Worm (Caenorhabditis elegans) whole organism, L3 larva: ENCODE results near the gene F14D7.12.

ENCODE experiments used
- R02D3.7 ChIP-seq: fragments of 150-350 bp; optimal IDR thresholded peaks from 2 replicates; lab custom pipeline; 2014; ENCODE audit warnings: missing biosample characterization, missing genetic modification characterization
- ama-1 ChIP-seq: fragments of 150-350 bp; optimal IDR thresholded peaks from 2 replicates; lab custom pipeline; 2018
- ceh-82 ChIP-seq: fragments of 150-350 bp; optimal IDR thresholded peaks from 2 replicates; lab custom pipeline; 2014; ENCODE audit warnings: missing biosample characterization, missing genetic modification characterization
- ceh-9 ChIP-seq: sonication (generic microtip); optimal IDR thresholded peaks from 2 replicates; lab custom pipeline; 2018; ENCODE audit warnings: missing biosample characterization, missing genetic modification characterization
- egl-27 ChIP-seq: sonication (generic microtip); optimal IDR thresholded peaks from 4 replicates; lab custom pipeline; 2017; ENCODE audit warnings: missing biosample characterization, missing genetic modification reagents, missing genetic modification characterization
- egl-5 ChIP-seq: fragments of 150-350 bp; optimal IDR thresholded peaks from 2 replicates; lab custom pipeline; 2017; ENCODE audit warnings: missing biosample characterization, missing genetic modification reagents, missing genetic modification characterization, inconsistent platforms
- elt-2 ChIP-seq: sonication (generic microtip); optimal IDR thresholded peaks from 2 replicates; lab custom pipeline; 2016; ENCODE audit warnings: missing genetic modification reagents, mild to moderate bottlenecking, missing genetic modification characterization, missing compliant biosample characterization
- eor-1 ChIP-seq, 2 experiments: fragments of 150-350 bp; optimal IDR thresholded peaks; 2 replicates each; lab custom pipeline; 2014 to 2018; ENCODE audit warnings: missing biosample characterization in 2 of 2, missing genetic modification characterization in 2 of 2
- fos-1 ChIP-seq: fragments of 150-350 bp; optimal IDR thresholded peaks from 2 replicates; lab custom pipeline; 2014; ENCODE audit warnings: missing biosample characterization, missing genetic modification characterization
- hmg-11 ChIP-seq: sonication (generic microtip); optimal IDR thresholded peaks from 2 replicates; lab custom pipeline; 2016; ENCODE audit warnings: missing genetic modification characterization, missing compliant biosample characterization
- lin-15B ChIP-seq: fragments of 150-350 bp; optimal IDR thresholded peaks from 2 replicates; lab custom pipeline; 2014; ENCODE audit warnings: missing biosample characterization, missing genetic modification characterization
- lin-39 ChIP-seq: fragments of 150-350 bp; optimal IDR thresholded peaks from 2 replicates; lab custom pipeline; 2018; ENCODE audit warnings: missing biosample characterization, missing genetic modification reagents, missing genetic modification characterization
- mml-1 ChIP-seq: fragments of 150-350 bp; sonication (generic microtip); optimal IDR thresholded peaks from 3 replicates; lab custom pipeline; 2014; ENCODE audit warnings: missing biosample characterization, missing genetic modification characterization
- nfya-1 ChIP-seq: sonication (generic microtip); optimal IDR thresholded peaks from 2 replicates; lab custom pipeline; 2017; ENCODE audit warnings: missing genetic modification characterization, mild to moderate bottlenecking, missing compliant biosample characterization, antibody characterized with exemption, moderate library complexity; ENCODE audit not compliant: insufficient read depth
- nhr-11 ChIP-seq: fragments of 150-350 bp; optimal IDR thresholded peaks from 2 replicates; lab custom pipeline; 2014; ENCODE audit warnings: missing biosample characterization, missing genetic modification characterization
- nhr-23 ChIP-seq: fragments of 150-350 bp; optimal IDR thresholded peaks from 2 replicates; lab custom pipeline; 2014; ENCODE audit warnings: missing biosample characterization, missing genetic modification reagents, missing genetic modification characterization
- nhr-237 ChIP-seq: fragments of 150-350 bp; optimal IDR thresholded peaks from 2 replicates; lab custom pipeline; 2014; ENCODE audit warnings: missing biosample characterization, missing genetic modification characterization
- nhr-25 ChIP-seq: sonication (generic microtip); optimal IDR thresholded peaks from 2 replicates; lab custom pipeline; 2017; ENCODE audit warnings: missing biosample characterization, missing genetic modification characterization
- nhr-76 ChIP-seq: fragments of 150-350 bp; sonication (generic microtip); optimal IDR thresholded peaks from 5 replicates; lab custom pipeline; 2014; ENCODE audit warnings: missing biosample characterization, missing genetic modification characterization
- nhr-77 ChIP-seq: fragments of 150-350 bp; optimal IDR thresholded peaks from 2 replicates; lab custom pipeline; 2014; ENCODE audit warnings: missing biosample characterization, missing genetic modification characterization
- pha-4 ChIP-seq: fragments of 150-350 bp; optimal IDR thresholded peaks from 2 replicates; lab custom pipeline; 2014; ENCODE audit warnings: missing biosample characterization, missing genetic modification reagents, missing genetic modification characterization
- pqm-1 ChIP-seq: fragments of 150-350 bp; optimal IDR thresholded peaks from 2 replicates; lab custom pipeline; 2017; ENCODE audit warnings: missing biosample characterization, missing genetic modification characterization, inconsistent platforms
- sea-2 ChIP-seq: fragments of 150-350 bp; sonication (generic microtip); optimal IDR thresholded peaks from 4 replicates; lab custom pipeline; 2014; ENCODE audit warnings: missing biosample characterization, missing genetic modification reagents, missing genetic modification characterization
- skn-1 ChIP-seq: fragments of 150-350 bp; optimal IDR thresholded peaks from 2 replicates; lab custom pipeline; 2014; ENCODE audit warnings: missing biosample characterization, missing genetic modification characterization
- snpc-4 ChIP-seq: fragments of 150-350 bp; optimal IDR thresholded peaks from 2 replicates; lab custom pipeline; 2014; ENCODE audit warnings: missing biosample characterization, missing genetic modification characterization
- unc-39 ChIP-seq: sonication (generic microtip); optimal IDR thresholded peaks from 4 replicates; lab custom pipeline; 2017; ENCODE audit warnings: missing biosample characterization, missing genetic modification characterization
- unc-62 ChIP-seq: fragments of 150-350 bp; sonication (generic microtip); optimal IDR thresholded peaks from 4 replicates; lab custom pipeline; 2014; ENCODE audit warnings: missing biosample characterization, missing genetic modification reagents, missing genetic modification characterization

Gene F14D7.12

ce11 chrV:14322743-14323142 lies 22.9 kb downstream of the F14D7.12 start, which contains the start of gene F47B8.3:
Gene F47B8.3, minus strand, starts transcription at chrV:14323003.
- TF ChIP-seq nhr-25 (tag; lab: Kevin White, UChicago) (peak; percentile 45), nhr-23 (tag; lab: Kevin White, UChicago) (peak; percentile 6), pha-4 (tag; lab: Kevin White, UChicago) (peak; percentile 63), egl-27 (tag; lab: Kevin White, UChicago) (no peak), lin-39 (no peak), nfya-1 (tag; lab: Kevin White, UChicago) (peak; percentile 69), lin-15B (tag; lab: Kevin White, UChicago) (peak; percentile 15), unc-62 (GFP tag; lab: Kevin White, UChicago) (no peak), snpc-4 (peak; percentile 17), hmg-11 (peak; percentile 43), ama-1 (lab: Kevin White, UChicago) (peak; percentile 5), egl-5 (tag; lab: Kevin White, UChicago) (peak; percentile 27), skn-1 (tag; lab: Kevin White, UChicago) (peak; percentile 14)

- TF ChIP-seq pha-4 (tag; lab: Kevin White, UChicago) (peak; percentile 90), elt-2 (tag; lab: Kevin White, UChicago) (peak; percentile 69), egl-27 (tag; lab: Kevin White, UChicago) (no peak), pqm-1 (peak; percentile 59)
Observed at ce11 chrV:14324502-14325467, 25.0 kb downstream of the F14D7.12 start, which contains the start of the genes F47B8.4 and F47B8.18. Gene F47B8.4, minus strand, starts transcription at chrV:14324673. Gene F47B8.18, minus strand, starts transcription at chrV:14325464.

- no peak for TF ChIP-seq ama-1 (lab: Kevin White, UChicago)
- TF ChIP-seq fos-1 (tag; lab: Kevin White, UChicago), result no peak
- no peak for TF ChIP-seq mml-1 (tag; lab: Kevin White, UChicago)
- TF ChIP-seq nhr-76 (tag; lab: Kevin White, UChicago), result no peak
- TF ChIP-seq ceh-82 (tag; lab: Kevin White, UChicago), result no peak
- no peak for TF ChIP-seq nhr-11 (tag; lab: Kevin White, UChicago)
- no peak for TF ChIP-seq ceh-9 (tag; lab: Kevin White, UChicago)
- TF ChIP-seq eor-1 (tag; optimal IDR thresholded peaks at IDR 0.05; lab: Kevin White, UChicago), result no peak
- no peak for TF ChIP-seq elt-2 (tag; lab: Kevin White, UChicago)
- no peak for TF ChIP-seq lin-15B (tag; lab: Kevin White, UChicago)
- no peak for TF ChIP-seq sea-2 (GFP tag; lab: Kevin White, UChicago)
Observed at ce11 chrV:14327776-14328175, 28.0 kb downstream of the F14D7.12 start, which contains the start of gene F47B8.5. Gene F47B8.5, minus strand, starts transcription at chrV:14327876.

- TF ChIP-seq fos-1 (tag; lab: Kevin White, UChicago), result no peak
- TF ChIP-seq nhr-77 (tag; lab: Kevin White, UChicago), result no peak
- TF ChIP-seq ceh-9 (tag; lab: Kevin White, UChicago), result no peak
Observed at ce11 chrV:14328806-14329205, 29.0 kb downstream of the F14D7.12 start, which contains the start of gene pepm-1. Gene pepm-1, plus strand, starts transcription at chrV:14329106.

ce11 chrV:14331477-14331876 lies 31.7 kb downstream of the F14D7.12 start, which contains the start of gene F47B8.8:
Gene F47B8.8, plus strand, starts transcription at chrV:14331733.
- TF ChIP-seq nhr-25 (tag; lab: Kevin White, UChicago), result peak; percentile 4
- TF ChIP-seq unc-39 (tag; lab: Kevin White, UChicago), result no peak
- TF ChIP-seq, all 47 proteins: peak for 1

- no peak for TF ChIP-seq R02D3.7 (tag; lab: Kevin White, UChicago)
Observed at ce11 chrV:14333116-14333515, 33.3 kb downstream of the F14D7.12 start, which contains the start of gene srm-4. Gene srm-4, plus strand, starts transcription at chrV:14333416.

- TF ChIP-seq lin-15B (tag; lab: Kevin White, UChicago), result no peak
- TF ChIP-seq fos-1 (tag; lab: Kevin White, UChicago), result no peak
- no peak for TF ChIP-seq pha-4 (tag; lab: Kevin White, UChicago)
- TF ChIP-seq nhr-25 (tag; lab: Kevin White, UChicago), result no peak
- no peak for TF ChIP-seq nfya-1 (tag; lab: Kevin White, UChicago)
- TF ChIP-seq nhr-23 (tag; lab: Kevin White, UChicago), result no peak
- no peak for TF ChIP-seq nhr-237
- TF ChIP-seq, all 47 proteins: peak for 0
Observed at ce11 chrV:14334901-14335300, 35.1 kb downstream of the F14D7.12 start, which contains the start of gene srm-5. Gene srm-5, plus strand, starts transcription at chrV:14335201.
